Worm (Caenorhabditis elegans) whole organism, midembryonic: Measurements from ENCODE around the gene Y94H6A.10.

Source experiments
- klf-2 ChIP-seq: fragments of 200-800 bp; sonication (Bioruptor generic); conservative IDR thresholded peaks from 2 replicates; pipeline ENCODE4 v1.3.6; 2022; ENCODE audit warnings: missing genetic modification reagents, missing genetic modification characterization, missing compliant biosample characterization
- med-1 ChIP-seq: sonication (generic microtip); optimal IDR thresholded peaks from 2 replicates; lab custom pipeline; 2017; ENCODE audit warnings: missing genetic modification characterization, mild to moderate bottlenecking, missing compliant biosample characterization, antibody characterized with exemption, missing genetic modification reagents; ENCODE audit not compliant: insufficient read depth
- ref-1 ChIP-seq: fragments of 200-800 bp; sonication (Bioruptor generic); conservative IDR thresholded peaks from 2 replicates; pipeline ENCODE4 v1.3.6; 2022; ENCODE audit warnings: missing genetic modification reagents, missing genetic modification characterization, missing compliant biosample characterization

DNA sequence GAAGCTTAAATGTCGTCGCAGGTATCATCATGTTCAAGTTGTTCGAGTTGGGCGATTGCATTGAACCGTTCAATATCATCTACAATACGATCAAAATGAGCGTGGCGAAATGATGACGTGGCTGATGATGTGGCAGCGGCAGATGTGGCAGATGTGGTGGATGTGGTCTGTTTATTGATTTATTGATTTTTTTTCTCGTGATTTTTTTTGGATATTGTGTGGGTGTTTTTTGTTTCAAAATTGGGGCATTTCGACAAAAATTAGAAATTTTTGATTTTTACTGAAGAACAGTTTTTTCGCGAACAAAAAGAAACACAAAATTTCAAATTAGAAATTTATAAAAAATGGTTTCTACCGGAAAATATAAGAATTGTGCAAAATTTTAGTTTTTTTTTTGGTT lies 30.2 kb downstream of the Y94H6A.10 start:
- TF ChIP-seq med-1 (no peak), ref-1 (GFP tag; lab: Robert Waterston, UW) (no peak), klf-2 (no peak)
